Worm (Caenorhabditis elegans) whole organism, L1 larva: ENCODE measurements around the gene T03E6.9.

Experiments used
- C04F5.9 ChIP-seq: sonication (generic microtip); optimal IDR thresholded peaks from 2 replicates; lab custom pipeline; 2016; ENCODE audit warnings: missing genetic modification characterization, missing compliant biosample characterization
- C16A3.4 ChIP-seq: fragments of 150-350 bp; optimal IDR thresholded peaks from 2 replicates; lab custom pipeline; 2014; ENCODE audit warnings: missing biosample characterization, missing genetic modification characterization
- C34B4.2 ChIP-seq: sonication (generic microtip); optimal IDR thresholded peaks from 2 replicates; lab custom pipeline; 2017; ENCODE audit warnings: mild to moderate bottlenecking, missing genetic modification characterization, missing compliant biosample characterization
- Y116A8C.19 ChIP-seq: sonication (generic microtip); optimal IDR thresholded peaks from 2 replicates; lab custom pipeline; 2016; ENCODE audit warnings: missing compliant biosample characterization, missing genetic modification characterization, borderline replicate concordance
- ama-1 ChIP-seq: fragments of 150-350 bp; optimal IDR thresholded peaks from 2 replicates; lab custom pipeline; 2014
- ceh-63 ChIP-seq: fragments of 200-800 bp; sonication (Bioruptor generic); optimal IDR thresholded peaks from 2 replicates; lab custom pipeline; 2018; ENCODE audit warnings: mild to moderate bottlenecking, missing genetic modification characterization, missing compliant biosample characterization
- ceh-82 ChIP-seq, 3 experiments: fragments of 150-350 bp in 1 of 3; sonication (generic microtip) in 2 of 3; optimal IDR thresholded peaks; 2 replicates each; lab custom pipeline; 2014 to 2017; ENCODE audit warnings: missing biosample characterization in 3 of 3, missing genetic modification characterization in 3 of 3
- ceh-88 ChIP-seq: fragments of 200-800 bp; sonication (Bioruptor generic); IDR thresholded peaks from 2 replicates; pipeline ENCODE4 v1.3.6; 2022; ENCODE audit warnings: missing genetic modification characterization, missing compliant biosample characterization
- ceh-90 ChIP-seq: sonication (generic microtip); optimal IDR thresholded peaks from 2 replicates; lab custom pipeline; 2016; ENCODE audit warnings: missing genetic modification characterization, missing compliant biosample characterization
- ces-1 ChIP-seq: fragments of 150-350 bp; optimal IDR thresholded peaks from 2 replicates; lab custom pipeline; 2014; ENCODE audit warnings: missing biosample characterization, missing genetic modification reagents, missing genetic modification characterization
- dpl-1 ChIP-seq, 3 experiments: fragments of 150-350 bp in 2 of 3; sonication (generic microtip) in 1 of 3; optimal IDR thresholded peaks; 2 replicates each; lab custom pipeline; 2014 to 2017; ENCODE audit warnings: missing biosample characterization in 3 of 3, missing genetic modification characterization in 3 of 3, missing genetic modification reagents in 3 of 3
- dsc-1 ChIP-seq: sonication (generic microtip); optimal IDR thresholded peaks from 2 replicates; lab custom pipeline; 2016; ENCODE audit warnings: mild to moderate bottlenecking, missing genetic modification characterization, missing compliant biosample characterization
- efl-1 ChIP-seq, 4 experiments: fragments of 150-350 bp; optimal IDR thresholded peaks in 3 of 4; peaks in 1 of 4; 1 replicate in 1 of 4; 2 replicates in 3 of 4; lab custom pipeline; 2014; ENCODE audit warnings: missing biosample characterization in 2 of 4, missing genetic modification characterization in 2 of 4, missing genetic modification reagents in 2 of 4
- egl-27 ChIP-seq, 2 experiments: fragments of 150-350 bp in 1 of 2; sonication (generic microtip); optimal IDR thresholded peaks; 3 replicates each; lab custom pipeline; 2017 to 2018; ENCODE audit warnings: missing biosample characterization in 2 of 2, missing genetic modification characterization in 2 of 2, missing genetic modification reagents in 2 of 2
- elt-2 ChIP-seq: sonication (generic microtip); optimal IDR thresholded peaks from 2 replicates; lab custom pipeline; 2016; ENCODE audit warnings: missing genetic modification characterization, mild to moderate bottlenecking, inconsistent platforms, missing compliant biosample characterization, missing genetic modification reagents
- elt-3 ChIP-seq, 6 experiments: fragments of 150-350 bp in 1 of 6; sonication (generic microtip); optimal IDR thresholded peaks; 2 replicates each; lab custom pipeline; 2017 to 2018; ENCODE audit warnings: missing biosample characterization in 6 of 6, missing genetic modification characterization in 6 of 6, inconsistent platforms in 1 of 6
- ets-5 ChIP-seq: fragments of 200-800 bp; sonication (Bioruptor generic); IDR thresholded peaks from 2 replicates; pipeline ENCODE4 v1.3.6; 2022; ENCODE audit warnings: missing genetic modification characterization, missing compliant biosample characterization
- fkh-4 ChIP-seq: sonication (generic microtip); optimal IDR thresholded peaks from 2 replicates; lab custom pipeline; 2016; ENCODE audit warnings: missing compliant biosample characterization, missing genetic modification characterization, borderline replicate concordance
- fkh-8 ChIP-seq: sonication (generic microtip); optimal IDR thresholded peaks from 2 replicates; lab custom pipeline; 2016; ENCODE audit warnings: mild to moderate bottlenecking, missing genetic modification characterization, missing compliant biosample characterization
- grh-1 ChIP-seq: fragments of 200-800 bp; sonication (Bioruptor generic); IDR thresholded peaks from 2 replicates; pipeline ENCODE4 v1.3.6; 2022; ENCODE audit warnings: missing genetic modification reagents, missing genetic modification characterization, missing compliant biosample characterization
- hlh-17 ChIP-seq: fragments of 200-800 bp; sonication (Bioruptor generic); optimal IDR thresholded peaks from 2 replicates; lab custom pipeline; 2018; ENCODE audit warnings: missing genetic modification characterization, mild to moderate bottlenecking, missing compliant biosample characterization, moderate library complexity, borderline replicate concordance
- hlh-4 ChIP-seq: sonication (generic microtip); optimal IDR thresholded peaks from 2 replicates; lab custom pipeline; 2016; ENCODE audit warnings: mild to moderate bottlenecking, missing genetic modification characterization, missing compliant biosample characterization
- hpl-2 ChIP-seq: fragments of 150-350 bp; optimal IDR thresholded peaks from 2 replicates; lab custom pipeline; 2014; ENCODE audit warnings: missing biosample characterization, missing genetic modification reagents, missing genetic modification characterization
- isw-1 ChIP-seq: fragments of 200-800 bp; sonication (Bioruptor generic); IDR thresholded peaks from 2 replicates; pipeline ENCODE4 v1.3.6; 2022; ENCODE audit warnings: missing genetic modification characterization, missing compliant biosample characterization
- jun-1 ChIP-seq: fragments of 150-350 bp; optimal IDR thresholded peaks from 2 replicates; lab custom pipeline; 2014; ENCODE audit warnings: missing biosample characterization, missing genetic modification reagents, missing genetic modification characterization
- lin-14 ChIP-seq: fragments of 200-800 bp; sonication (Bioruptor generic); optimal IDR thresholded peaks from 2 replicates; lab custom pipeline; 2018; ENCODE audit warnings: mild to moderate bottlenecking, missing genetic modification characterization, moderate library complexity, missing compliant biosample characterization
- lin-15B ChIP-seq: fragments of 150-350 bp; sonication (generic microtip); optimal IDR thresholded peaks from 3 replicates; lab custom pipeline; 2014; ENCODE audit warnings: missing biosample characterization, missing genetic modification characterization
- lin-35 ChIP-seq, 2 experiments: fragments of 150-350 bp; optimal IDR thresholded peaks; 2 replicates each; lab custom pipeline; 2014; ENCODE audit warnings: missing biosample characterization in 2 of 2, missing genetic modification characterization in 2 of 2, missing genetic modification reagents in 2 of 2
- lin-39 ChIP-seq: fragments of 150-350 bp; optimal IDR thresholded peaks from 2 replicates; lab custom pipeline; 2014; ENCODE audit warnings: missing biosample characterization, missing genetic modification reagents, missing genetic modification characterization
- lir-3 ChIP-seq: sonication (generic microtip); optimal IDR thresholded peaks from 2 replicates; lab custom pipeline; 2016; ENCODE audit warnings: mild to moderate bottlenecking, missing genetic modification characterization, moderate library complexity, missing compliant biosample characterization; ENCODE audit not compliant: poor library complexity
- mef-2 ChIP-seq: fragments of 150-350 bp; optimal IDR thresholded peaks from 2 replicates; lab custom pipeline; 2014; ENCODE audit warnings: missing biosample characterization, missing genetic modification characterization
- mep-1 ChIP-seq: fragments of 150-350 bp; optimal IDR thresholded peaks from 2 replicates; lab custom pipeline; 2014; ENCODE audit warnings: missing biosample characterization, missing genetic modification characterization
- nhr-19 ChIP-seq: fragments of 200-800 bp; sonication (Bioruptor generic); conservative IDR thresholded peaks from 2 replicates; pipeline ENCODE4 v1.3.6; 2022; ENCODE audit warnings: missing genetic modification characterization, missing compliant biosample characterization
- nhr-20 ChIP-seq: sonication (generic microtip); optimal IDR thresholded peaks from 2 replicates; lab custom pipeline; 2016; ENCODE audit warnings: mild to moderate bottlenecking, missing genetic modification characterization, missing compliant biosample characterization
- skn-1 ChIP-seq: fragments of 150-350 bp; optimal IDR thresholded peaks from 2 replicates; lab custom pipeline; 2014; ENCODE audit warnings: missing biosample characterization, missing genetic modification characterization
- sox-4 ChIP-seq: sonication (generic microtip); optimal IDR thresholded peaks from 2 replicates; lab custom pipeline; 2016; ENCODE audit warnings: missing genetic modification characterization, missing compliant biosample characterization
- sptf-1 ChIP-seq: fragments of 150-350 bp; optimal IDR thresholded peaks from 2 replicates; lab custom pipeline; 2014; ENCODE audit warnings: missing biosample characterization, missing genetic modification characterization
- sup-37 ChIP-seq: fragments of 200-800 bp; sonication (Bioruptor generic); optimal IDR thresholded peaks from 2 replicates; lab custom pipeline; 2018; ENCODE audit warnings: mild to moderate bottlenecking, missing genetic modification characterization, missing compliant biosample characterization
- swsn-7 ChIP-seq: sonication (generic microtip); optimal IDR thresholded peaks from 2 replicates; lab custom pipeline; 2016; ENCODE audit warnings: missing genetic modification characterization, missing compliant biosample characterization
- unc-130 ChIP-seq: fragments of 150-350 bp; optimal IDR thresholded peaks from 2 replicates; lab custom pipeline; 2017; ENCODE audit warnings: missing biosample characterization, missing genetic modification characterization, inconsistent platforms
- unc-30 ChIP-seq: sonication (generic microtip); optimal IDR thresholded peaks from 2 replicates; lab custom pipeline; 2017; ENCODE audit warnings: missing biosample characterization, missing genetic modification characterization
- unc-62 ChIP-seq: fragments of 150-350 bp; optimal IDR thresholded peaks from 2 replicates; lab custom pipeline; 2014; ENCODE audit warnings: missing biosample characterization, missing genetic modification reagents, missing genetic modification characterization
- unc-98 ChIP-seq: fragments of 200-800 bp; sonication (Bioruptor generic); IDR thresholded peaks from 2 replicates; pipeline ENCODE4 v1.3.6; 2022; ENCODE audit warnings: missing genetic modification characterization, missing compliant biosample characterization
- zag-1 ChIP-seq: fragments of 150-350 bp; optimal IDR thresholded peaks from 2 replicates; lab custom pipeline; 2014; ENCODE audit warnings: missing biosample characterization, missing genetic modification characterization
- ztf-11 ChIP-seq, 2 experiments: sonication (generic microtip); optimal IDR thresholded peaks; 2 replicates each; lab custom pipeline; 2016 to 2017; ENCODE audit warnings: missing genetic modification characterization in 2 of 2, missing biosample characterization in 1 of 2, missing compliant biosample characterization in 1 of 2
- ztf-4 ChIP-seq: fragments of 150-350 bp; optimal IDR thresholded peaks from 2 replicates; lab custom pipeline; 2014; ENCODE audit warnings: missing biosample characterization, missing genetic modification characterization

The T03E6.9 gene

ce11 chrV:16594514-16594913 is 6.0 kb downstream of the T03E6.9 start (continued):
- no peak for TF ChIP-seq C34B4.2 (tag; lab: Kevin White, UChicago)
- no peak for TF ChIP-seq fkh-4
- TF ChIP-seq lin-35 (GFP tag; optimal IDR thresholded peaks at IDR 0.05; lab: Kevin White, UChicago), result no peak
- no peak for TF ChIP-seq ets-5 (GFP tag; lab: Robert Waterston, UW)
- peak in 1 of 6 experiments; percentile 47 for TF ChIP-seq elt-3 (tag; optimal IDR thresholded peaks at IDR 0.05; lab: Kevin White, UChicago)
- TF ChIP-seq isw-1, result no peak
- TF ChIP-seq skn-1, result no peak
- no peak for TF ChIP-seq sptf-1 (tag; lab: Kevin White, UChicago)
- no peak for TF ChIP-seq sox-4 (tag; lab: Kevin White, UChicago)
- TF ChIP-seq ztf-4 (tag; lab: Kevin White, UChicago), result no peak
- peak; percentile 41 for TF ChIP-seq lin-14
- TF ChIP-seq ceh-90 (tag; lab: Kevin White, UChicago), result no peak
- no peak for TF ChIP-seq swsn-7
- TF ChIP-seq hpl-2 (GFP tag; lab: Kevin White, UChicago), result no peak
- no peak for TF ChIP-seq lin-15B (tag; lab: Kevin White, UChicago)
- no peak for TF ChIP-seq ces-1
- no peak for TF ChIP-seq ceh-88
- TF ChIP-seq unc-30 (tag; lab: Kevin White, UChicago), result no peak
- TF ChIP-seq unc-130 (tag; lab: Kevin White, UChicago), result no peak
- TF ChIP-seq, all 84 proteins: peak for 9

DNA sequence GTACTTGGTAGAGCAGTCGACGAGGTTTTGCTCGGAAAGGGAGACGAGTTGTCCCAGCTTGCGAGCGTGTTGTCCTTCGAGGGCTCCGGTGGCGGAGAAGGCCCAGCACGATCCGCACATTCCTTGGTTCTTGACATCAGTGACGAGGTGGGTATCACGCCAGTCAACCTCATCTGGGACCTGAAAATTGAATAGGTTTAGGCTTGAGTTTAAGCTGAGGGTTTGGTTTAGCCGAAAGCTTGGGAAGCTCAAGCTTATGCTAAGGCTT is 6.8 kb downstream of the T03E6.9 start:
- TF ChIP-seq ama-1 (lab: Kevin White, UChicago), result peak; percentile 6
- no peak for TF ChIP-seq fkh-8 (tag; lab: Kevin White, UChicago)

DNA sequence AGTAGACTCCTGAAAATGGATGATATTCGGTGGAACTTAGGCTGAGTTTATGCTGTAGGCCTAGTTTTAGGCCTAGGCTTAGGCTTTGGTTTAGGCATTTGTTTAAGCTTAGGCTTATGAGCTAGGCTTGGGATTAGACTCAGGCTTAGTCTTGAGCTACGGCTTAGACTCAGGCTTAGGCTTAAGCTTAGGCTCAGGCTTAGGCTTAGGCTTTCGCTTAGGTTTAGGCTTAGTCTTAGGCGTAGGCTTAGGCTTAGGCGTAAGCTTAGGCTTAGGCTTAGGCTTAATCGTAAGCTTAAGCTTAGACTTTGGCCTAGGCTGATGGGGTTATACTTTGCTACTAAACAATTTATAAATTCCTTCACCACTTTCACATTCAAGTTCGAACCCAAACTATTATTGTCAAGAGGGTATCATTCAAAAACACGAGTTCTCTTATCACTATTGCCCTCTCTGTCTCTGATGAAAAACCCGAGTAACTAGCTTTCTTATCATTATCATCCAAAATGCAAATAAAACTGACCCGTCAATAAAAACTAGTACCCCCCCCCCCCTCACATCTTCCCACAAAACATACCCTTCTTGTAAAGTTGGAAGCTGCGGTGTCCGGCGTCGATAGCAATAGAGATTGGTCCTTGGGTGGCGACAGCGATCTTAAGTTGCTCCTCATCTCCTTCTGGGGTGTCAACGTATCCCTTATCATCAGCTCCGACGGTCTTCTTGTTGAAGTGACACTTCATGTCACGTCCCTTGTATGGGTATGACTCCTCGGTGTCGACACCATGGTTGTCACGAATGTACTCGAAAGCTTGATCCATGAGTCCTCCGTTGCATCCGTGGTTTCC is 7.4 kb downstream of the T03E6.9 start:
- TF ChIP-seq dpl-1 (GFP tag; optimal IDR thresholded peaks at IDR 0.05; lab: Kevin White, UChicago) (no peak), ama-1 (lab: Kevin White, UChicago) (no peak), C04F5.9 (tag; lab: Kevin White, UChicago) (no peak), mep-1 (no peak), ceh-63 (GFP tag; lab: Kevin White, UChicago) (no peak), hlh-17 (GFP tag; lab: Kevin White, UChicago) (no peak), jun-1 (tag; lab: Kevin White, UChicago) (no peak), egl-27 (tag; optimal IDR thresholded peaks at IDR 0.05; lab: Kevin White, UChicago) (no peak), dsc-1 (no peak), skn-1 (no peak), nhr-19 (GFP tag; lab: Robert Waterston, UW) (peak; percentile 9; the same call in 1 of the 2 replicates), ztf-11 (tag; optimal IDR thresholded peaks at IDR 0.05; lab: Kevin White, UChicago) (no peak), swsn-7 (no peak), sup-37 (GFP tag; lab: Kevin White, UChicago) (no peak), zag-1 (tag; lab: Kevin White, UChicago) (no peak), lir-3 (tag; lab: Kevin White, UChicago) (no peak), unc-62 (GFP tag; lab: Kevin White, UChicago) (no peak), elt-3 (tag; optimal IDR thresholded peaks at IDR 0.05; lab: Kevin White, UChicago) (peak in 1 of 6 experiments; percentile 37), ceh-88 (no peak), elt-2 (tag; lab: Kevin White, UChicago) (peak; percentile 68), grh-1 (no peak), nhr-20 (tag; lab: Kevin White, UChicago) (no peak), unc-98 (GFP tag; lab: Robert Waterston, UW) (no peak), lin-39 (tag; lab: Kevin White, UChicago) (no peak), efl-1 (optimal IDR thresholded peaks at IDR 0.05; lab: Kevin White, UChicago) (no peak), efl-1 (GFP tag; optimal IDR thresholded peaks at IDR 0.05 in 1 of 2; lab: Kevin White, UChicago) (peak in 1 of 2 experiments; percentile 50), hlh-4 (tag; lab: Kevin White, UChicago) (no peak), C16A3.4 (tag; lab: Kevin White, UChicago) (no peak), mef-2 (tag; lab: Kevin White, UChicago) (no peak), ceh-82 (tag; optimal IDR thresholded peaks at IDR 0.05; lab: Kevin White, UChicago) (no peak), isw-1 (no peak), sox-4 (tag; lab: Kevin White, UChicago) (no peak), Y116A8C.19 (tag; lab: Kevin White, UChicago) (no peak), ceh-90 (tag; lab: Kevin White, UChicago) (no peak)
